Fruit fly (Drosophila melanogaster): ENCODE data around the gene ND-13B.

ND-13B gene

dm6 chr3L:10742813-10743212 is 48.9 kb upstream of the ND-13B start (continued):
- peak; percentile 42 to 50 for TF ChIP-seq ss (GFP tag; optimal IDR thresholded peaks at IDR 0.05)
- peak; percentile 5 for TF ChIP-seq CG9139 (GFP tag; optimal IDR thresholded peaks at IDR 0.05)
- TF ChIP-seq fd59A (GFP tag; optimal IDR thresholded peaks at IDR 0.05), result no peak
- TF ChIP-seq CG8119 (GFP tag; IDR thresholded peaks at IDR 0.05), result peak; percentile 53; the same call in 2 of the 3 replicates
- TF ChIP-seq Gug (GFP tag; IDR thresholded peaks at IDR 0.05), result no peak
- no peak for TF ChIP-seq CG3032 (tag; optimal IDR thresholded peaks at IDR 0.05)
- peak; percentile 95 for TF ChIP-seq svp (GFP tag)
- no peak for TF ChIP-seq Hr39 (GFP tag; optimal IDR thresholded peaks at IDR 0.05)
- no peak for TF ChIP-seq CG16779 (tag; optimal IDR thresholded peaks at IDR 0.05)
- no peak for TF ChIP-seq CG3919 (GFP tag; optimal IDR thresholded peaks at IDR 0.05)
- TF ChIP-seq CG7368 (GFP tag; optimal IDR thresholded peaks at IDR 0.05), result no peak
- peak; percentile 65 for TF ChIP-seq Sox102F (GFP tag; optimal IDR thresholded peaks at IDR 0.05)

- TF ChIP-seq Eip78C (GFP tag) (peak; percentile 33), Met (GFP tag; optimal IDR thresholded peaks at IDR 0.05) (no peak), ss (GFP tag; optimal IDR thresholded peaks at IDR 0.05) (no peak), acj6 (GFP tag; optimal IDR thresholded peaks at IDR 0.05) (no peak)
Measured at dm6 chr3L:10742225-10742624, 48.3 kb upstream of the ND-13B start.

dm6 chr3L:10741120-10741519 is 47.2 kb upstream of the ND-13B start:
- TF ChIP-seq CG6163 (GFP tag; IDR thresholded peaks at IDR 0.05) (peak; percentile 58), ss (GFP tag; optimal IDR thresholded peaks at IDR 0.05) (no peak), fkh (GFP tag; optimal IDR thresholded peaks at IDR 0.05) (peak; percentile 44), achi (GFP tag; optimal IDR thresholded peaks at IDR 0.05) (no peak), Hr39 (GFP tag; optimal IDR thresholded peaks at IDR 0.05) (no peak)

- TF ChIP-seq CG9139 (GFP tag; optimal IDR thresholded peaks at IDR 0.05), result no peak
- TF ChIP-seq CG11762 (GFP tag; optimal IDR thresholded peaks at IDR 0.05; ENCODE audit: insufficient read depth), result peak; percentile 49
- peak; percentile 43 for TF ChIP-seq Hr39 (GFP tag; optimal IDR thresholded peaks at IDR 0.05)
- TF ChIP-seq topi (GFP tag; optimal IDR thresholded peaks at IDR 0.05), result peak; percentile 40
- TF ChIP-seq achi (GFP tag; optimal IDR thresholded peaks at IDR 0.05), result peak; percentile 74
- TF ChIP-seq CG16779 (tag; optimal IDR thresholded peaks at IDR 0.05), result peak; percentile 3
- peak; percentile 31 for TF ChIP-seq CG3919 (GFP tag; optimal IDR thresholded peaks at IDR 0.05)
- TF ChIP-seq Eip78C (GFP tag), result peak; percentile 83
- peak; percentile 16 for TF ChIP-seq vri (GFP tag; optimal IDR thresholded peaks at IDR 0.05)
- TF ChIP-seq CG10669 (GFP tag; optimal IDR thresholded peaks at IDR 0.05), result peak; percentile 62
- peak; percentile 68 for TF ChIP-seq svp (GFP tag)
- peak; percentile 78 for TF ChIP-seq CG10631 (GFP tag; optimal IDR thresholded peaks at IDR 0.05)
- peak; percentile 25 for TF ChIP-seq CG1621 (tag; optimal IDR thresholded peaks at IDR 0.05)
- peak; percentile 59 for TF ChIP-seq CG8632 (GFP tag; optimal IDR thresholded peaks at IDR 0.05)
- peak; percentile 43 for TF ChIP-seq CG6276 (GFP tag; optimal IDR thresholded peaks at IDR 0.05)
- TF ChIP-seq lz (GFP tag; optimal IDR thresholded peaks at IDR 0.05), result peak; percentile 37
- no peak for TF ChIP-seq CG8319 (GFP tag; optimal IDR thresholded peaks at IDR 0.05)
- TF ChIP-seq spab (GFP tag; optimal IDR thresholded peaks at IDR 0.05), result peak; percentile 62
- TF ChIP-seq Sox15 (GFP tag; optimal IDR thresholded peaks at IDR 0.05), result peak; percentile 34
- peak; percentile 74 for TF ChIP-seq Ets96B (tag; optimal IDR thresholded peaks at IDR 0.05)
- peak; percentile 23 for TF ChIP-seq cyc (GFP tag; optimal IDR thresholded peaks at IDR 0.05)
- TF ChIP-seq Sox14 (GFP tag; optimal IDR thresholded peaks at IDR 0.05), result peak; percentile 32
- TF ChIP-seq CG6792 (GFP tag; optimal IDR thresholded peaks at IDR 0.05), result peak; percentile 20
- peak; percentile 37 for TF ChIP-seq Met (GFP tag; optimal IDR thresholded peaks at IDR 0.05)
- TF ChIP-seq CG4318 (GFP tag; optimal IDR thresholded peaks at IDR 0.05), result peak; percentile 73
- no peak for TF ChIP-seq Hr38 (GFP tag; optimal IDR thresholded peaks at IDR 0.05)
- TF ChIP-seq CG11902 (GFP tag; optimal IDR thresholded peaks at IDR 0.05), result peak; percentile 15
- TF ChIP-seq fkh (GFP tag; optimal IDR thresholded peaks at IDR 0.05), result no peak
- TF ChIP-seq Blimp-1 (GFP tag; optimal IDR thresholded peaks at IDR 0.05), result peak; percentile 17
- TF ChIP-seq Eip75B (GFP tag; optimal IDR thresholded peaks at IDR 0.05), result no peak
- peak; percentile 29 for TF ChIP-seq Sox102F (GFP tag; optimal IDR thresholded peaks at IDR 0.05)
- TF ChIP-seq salr (GFP tag; optimal IDR thresholded peaks at IDR 0.05), result peak in 1 of 2 experiments; percentile 63
- peak; percentile 35 for TF ChIP-seq dac (GFP tag; optimal IDR thresholded peaks at IDR 0.05)
- TF ChIP-seq CG6163 (GFP tag; IDR thresholded peaks at IDR 0.05), result no peak; the same call in 2 of the 3 replicates
- TF ChIP-seq CG11294 (GFP tag; IDR thresholded peaks at IDR 0.05), result no peak; the same call in 1 of the 2 replicates
- TF ChIP-seq CG8119 (GFP tag; IDR thresholded peaks at IDR 0.05), result peak; percentile 57
- peak; percentile 57 for TF ChIP-seq fd59A (GFP tag; optimal IDR thresholded peaks at IDR 0.05)
- TF ChIP-seq CG31627 (GFP tag; optimal IDR thresholded peaks at IDR 0.05), result peak; percentile 38
- TF ChIP-seq Eip93F (GFP tag; optimal IDR thresholded peaks at IDR 0.05), result peak; percentile 16
Measured at dm6 chr3L:10740707-10741106, 46.8 kb upstream of the ND-13B start.

Measured in whole organism, prepupa.